Worm (Caenorhabditis elegans): Measurements from ENCODE around the gene T22B2.2.

T22B2.2 gene

DNA sequence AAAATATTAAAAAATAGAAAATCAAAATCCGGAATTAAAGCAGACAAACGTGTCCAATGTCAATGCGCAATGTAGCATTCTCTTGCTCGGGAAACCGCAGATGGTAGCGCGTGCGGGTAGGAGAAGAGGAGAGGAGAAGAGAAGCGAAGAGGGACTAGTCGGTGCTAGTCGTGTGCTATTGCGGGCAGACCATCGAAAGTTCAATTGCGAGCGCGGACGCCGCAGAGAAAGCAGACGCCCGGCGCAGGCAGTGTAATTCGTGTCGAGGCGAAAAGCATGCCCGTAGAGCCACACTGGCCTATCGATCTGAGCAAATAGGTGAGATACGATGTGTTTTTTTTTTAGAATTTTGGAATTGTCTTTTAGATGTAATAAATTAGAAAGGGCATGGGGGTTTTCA, 25.5 kb downstream of the T22B2.2 start (continued):
- TF ChIP-seq F49E8.2 (tag; optimal IDR thresholded peaks at IDR 0.05; ENCODE audit: borderline replicate concordance) (no peak), Y75B8A.6 (GFP tag; IDR thresholded peaks at IDR 0.05) (no peak), arid-1 (GFP tag; conservative IDR thresholded peaks at IDR 0.05) (no peak), F26F4.8 (GFP tag; conservative IDR thresholded peaks at IDR 0.05) (no peak), ceh-32 (tag; optimal IDR thresholded peaks at IDR 0.05; ENCODE audit: poor library complexity) (no peak), dmd-6 (GFP tag; IDR thresholded peaks at IDR 0.05) (peak; percentile 49), zag-1 (tag; optimal IDR thresholded peaks at IDR 0.05) (no peak), hmg-1.1 (GFP tag; IDR thresholded peaks at IDR 0.05) (peak; percentile 85), mes-2 (tag; optimal IDR thresholded peaks at IDR 0.05; ENCODE audit: poor library complexity, severe bottlenecking) (peak; percentile 59), ZK337.2 (GFP tag; IDR thresholded peaks at IDR 0.05) (no peak), zip-11 (GFP tag; IDR thresholded peaks at IDR 0.05) (no peak)

DNA sequence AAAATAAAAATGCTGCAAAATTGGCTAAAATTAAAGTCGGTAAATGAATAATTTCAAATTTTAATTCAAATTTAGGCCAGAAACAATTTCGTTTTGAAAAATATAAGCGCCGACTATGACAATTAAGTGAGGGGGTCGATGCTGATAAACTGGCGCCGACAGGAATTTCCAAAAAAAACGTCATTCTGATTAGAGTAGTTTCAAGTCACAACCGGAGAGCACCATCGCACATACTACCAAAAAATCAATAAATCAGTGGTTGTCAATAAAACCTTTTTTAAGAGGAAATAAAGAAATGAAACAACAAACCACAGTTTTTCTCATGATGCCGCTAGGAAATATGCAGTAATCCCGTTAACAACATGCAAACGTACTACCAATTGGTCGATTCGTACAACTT, 28.8 kb downstream of the T22B2.2 start:
- no peak for TF ChIP-seq F10B5.3 (tag; optimal IDR thresholded peaks at IDR 0.05)
- no peak for TF ChIP-seq dmd-9 (GFP tag; IDR thresholded peaks at IDR 0.05)
- TF ChIP-seq T26A8.4 (GFP tag; IDR thresholded peaks at IDR 0.05) = no peak
- TF ChIP-seq daf-19 (GFP tag; conservative IDR thresholded peaks at IDR 0.05) = no peak
- peak; percentile 37 for TF ChIP-seq dve-1 (tag; optimal IDR thresholded peaks at IDR 0.05; ENCODE audit: insufficient read depth)
- TF ChIP-seq dmd-6 (GFP tag; IDR thresholded peaks at IDR 0.05) = peak; percentile 47
- TF ChIP-seq madf-5 (GFP tag; IDR thresholded peaks at IDR 0.05) = no peak
- no peak for TF ChIP-seq unc-130 (GFP tag; optimal IDR thresholded peaks at IDR 0.05)
- TF ChIP-seq ama-1 (optimal IDR thresholded peaks at IDR 0.05) = no peak
- peak; percentile 1 for TF ChIP-seq ceh-28 (tag; optimal IDR thresholded peaks at IDR 0.05)
- peak; percentile 41 for TF ChIP-seq hlh-11 (tag; optimal IDR thresholded peaks at IDR 0.05)
- no peak for TF ChIP-seq daf-16 (GFP tag; optimal IDR thresholded peaks at IDR 0.05)
- peak; percentile 71 for TF ChIP-seq daf-16 (tag; optimal IDR thresholded peaks at IDR 0.05)
- no peak for TF ChIP-seq Y75B8A.6 (GFP tag; IDR thresholded peaks at IDR 0.05)
- no peak for TF ChIP-seq ZK546.5 (tag; optimal IDR thresholded peaks at IDR 0.05)
- no peak for TF ChIP-seq ztf-7 (tag; optimal IDR thresholded peaks at IDR 0.05)
- TF ChIP-seq nhr-28 (tag; optimal IDR thresholded peaks at IDR 0.05) = peak; percentile 40
- TF ChIP-seq tag-97 (GFP tag; IDR thresholded peaks at IDR 0.05) = no peak
- TF ChIP-seq R02D3.7 (tag; optimal IDR thresholded peaks at IDR 0.05) = no peak
- no peak for TF ChIP-seq nhr-25 (tag; optimal IDR thresholded peaks at IDR 0.05; ENCODE audit: borderline replicate concordance, insufficient read depth)
- no peak for TF ChIP-seq ztf-11 (tag; optimal IDR thresholded peaks at IDR 0.05)
- TF ChIP-seq duxl-1 (tag; optimal IDR thresholded peaks at IDR 0.05; ENCODE audit: poor library complexity) = no peak
- 0 out of 2 replicates have a peak, but pooled peaks have one; percentile 43 for TF ChIP-seq tra-1 (GFP tag; IDR thresholded peaks at IDR 0.05)
- TF ChIP-seq lin-39 (tag; optimal IDR thresholded peaks at IDR 0.05) = no peak
- peak; percentile 65 for TF ChIP-seq pqm-1 (tag; optimal IDR thresholded peaks at IDR 0.05)

DNA sequence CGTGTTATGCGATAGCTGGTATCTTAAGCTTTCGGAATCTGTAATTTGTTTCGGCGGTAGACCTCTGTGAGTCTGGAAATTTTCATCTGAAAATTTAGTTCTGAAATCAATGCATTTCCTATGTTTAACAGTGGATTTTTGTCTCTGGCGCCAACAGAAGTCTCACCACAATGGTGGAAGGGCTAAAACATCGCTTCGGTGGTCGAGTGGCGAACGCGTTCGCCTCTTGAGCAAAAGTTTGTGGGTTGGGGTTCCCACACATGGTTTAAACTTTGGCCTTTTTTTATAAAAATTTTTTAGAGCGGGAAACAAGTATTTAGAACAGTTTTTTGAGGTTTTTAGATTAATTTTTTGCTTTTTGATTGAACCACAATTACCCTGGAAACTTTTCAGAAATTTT, 29.6 kb downstream of the T22B2.2 start:
- no peak for TF ChIP-seq Y48G9A.11 (GFP tag; IDR thresholded peaks at IDR 0.05)
- TF ChIP-seq dmd-6 (GFP tag; IDR thresholded peaks at IDR 0.05) = no peak
- TF ChIP-seq F10B5.3 (tag; optimal IDR thresholded peaks at IDR 0.05) = no peak
- TF ChIP-seq F26F4.8 (GFP tag; conservative IDR thresholded peaks at IDR 0.05) = no peak
- no peak for TF ChIP-seq mxl-3 (GFP tag; optimal IDR thresholded peaks at IDR 0.05)
- no peak for TF ChIP-seq mep-1 (tag; optimal IDR thresholded peaks at IDR 0.05)
- TF ChIP-seq lin-15B (tag; optimal IDR thresholded peaks at IDR 0.05) = no peak
- no peak for TF ChIP-seq vab-7 (GFP tag; IDR thresholded peaks at IDR 0.05)
- TF ChIP-seq mxl-2 (GFP tag; conservative IDR thresholded peaks at IDR 0.05) = no peak
- TF ChIP-seq lin-13 (GFP tag; optimal IDR thresholded peaks at IDR 0.05) = no peak
- no peak for TF ChIP-seq pqm-1 (tag; optimal IDR thresholded peaks at IDR 0.05)
- TF ChIP-seq attf-4 (tag; optimal IDR thresholded peaks at IDR 0.05) = no peak
- no peak for TF ChIP-seq zag-1 (tag; optimal IDR thresholded peaks at IDR 0.05)
- no peak for TF ChIP-seq ztf-11 (tag; optimal IDR thresholded peaks at IDR 0.05)
- TF ChIP-seq zfp-3 (GFP tag; conservative IDR thresholded peaks at IDR 0.05) = no peak
- no peak for TF ChIP-seq daf-16 (GFP tag; optimal IDR thresholded peaks at IDR 0.05)
- no peak for TF ChIP-seq daf-16 (tag; optimal IDR thresholded peaks at IDR 0.05)
- no peak for TF ChIP-seq tag-97 (GFP tag; IDR thresholded peaks at IDR 0.05)
- TF ChIP-seq mes-2 (tag; optimal IDR thresholded peaks at IDR 0.05; ENCODE audit: poor library complexity, severe bottlenecking) = no peak
- TF ChIP-seq duxl-1 (tag; optimal IDR thresholded peaks at IDR 0.05; ENCODE audit: poor library complexity) = no peak
- no peak for TF ChIP-seq aha-1 (tag)

All from whole organism, L4 larva.